ENCODE assay signal across 3 fruit fly cellular contexts in the genomic region with DNA sequence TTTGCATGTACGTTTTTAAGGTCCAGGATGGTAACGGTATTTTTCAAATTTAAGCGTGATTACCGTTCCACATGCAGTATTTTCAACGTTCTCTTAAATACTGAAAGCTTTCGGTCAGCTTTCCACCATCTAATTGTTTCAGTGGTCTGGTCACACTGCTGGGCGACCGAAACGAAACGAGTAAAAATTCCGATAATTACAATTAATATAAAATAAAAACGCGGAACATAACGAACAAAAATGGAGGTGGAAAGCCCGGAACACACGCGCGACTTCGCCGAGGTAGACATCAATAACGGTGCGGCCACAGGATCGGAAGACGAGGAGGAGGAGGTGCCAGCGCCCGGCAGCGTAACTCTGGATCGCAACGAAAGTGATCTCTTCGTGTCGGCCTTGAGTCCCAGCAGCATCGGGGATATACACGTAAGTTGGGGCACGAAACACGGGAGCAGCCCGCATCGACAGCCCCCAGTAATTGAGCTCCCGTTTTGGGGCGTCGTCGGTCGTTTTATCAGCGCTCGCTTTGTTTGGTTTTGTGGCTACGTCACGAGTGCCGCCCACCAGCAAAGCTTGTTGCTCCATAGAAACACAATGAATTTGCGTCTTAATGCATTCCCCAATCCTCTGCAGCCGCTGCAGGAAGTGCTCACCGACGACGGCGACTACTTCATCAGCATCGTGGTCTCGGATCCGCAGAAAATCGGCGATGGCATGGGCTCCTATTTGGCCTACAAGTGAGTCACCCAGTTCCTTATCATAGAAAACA.
TF ChIP-seq lines count a peak whose summit lies in the region.

TSS of gene Snx1 (plus strand) at position 129 of the 766 bp plus-strand sequence.

- TF ChIP-seq CTCF in whole organism, embryonic (GFP tag; optimal IDR thresholded peaks at IDR 0.05; lab: Kevin White, UChicago): no peak

TF ChIP-seq in whole organism, adult, 20 proteins besides CTCF, POLR2A, EP300 and RAD21:
- no peak for TF ChIP-seq toe (GFP tag; optimal IDR thresholded peaks at IDR 0.05; lab: Kevin White, UChicago)
- TF ChIP-seq bab1 (GFP tag; optimal IDR thresholded peaks at IDR 0.05; lab: Kevin White, UChicago): peak; percentile 49
- TF ChIP-seq ovo (GFP tag; optimal IDR thresholded peaks at IDR 0.05; lab: Kevin White, UChicago): no peak
- TF ChIP-seq Mnt (GFP tag; optimal IDR thresholded peaks at IDR 0.05; lab: Kevin White, UChicago): no peak
- TF ChIP-seq cnc (optimal IDR thresholded peaks at IDR 0.05; lab: Kevin White, UChicago): no peak

TF ChIP-seq in whole organism, embryonic, 481 proteins besides CTCF, POLR2A, EP300 and RAD21 (continues in another document):
- peak; percentile 95 for TF ChIP-seq Myb (GFP tag; optimal IDR thresholded peaks at IDR 0.05; lab: Kevin White, UChicago)
- peak; percentile 8; the same call in 1 of the 2 replicates for TF ChIP-seq Bgb (GFP tag; IDR thresholded peaks at IDR 0.05; lab: Robert Waterston, UW; ENCODE audit: partially characterized antibody)
- TF ChIP-seq CG13287 (GFP tag; IDR thresholded peaks at IDR 0.05; lab: Robert Waterston, UW; ENCODE audit: partially characterized antibody): peak; percentile 57; the same call in 1 of the 2 replicates
- TF ChIP-seq MBD-R2 (GFP tag; IDR thresholded peaks at IDR 0.05; lab: Robert Waterston, UW): peak; percentile 67
- TF ChIP-seq Pdp1 (GFP tag; optimal IDR thresholded peaks at IDR 0.05; lab: Kevin White, UChicago): peak in 1 of 2 experiments; percentile 4
- peak; percentile 84 for TF ChIP-seq Deaf1 (tag; optimal IDR thresholded peaks at IDR 0.05; lab: Kevin White, UChicago)
- TF ChIP-seq zf30C (GFP tag; optimal IDR thresholded peaks at IDR 0.05; lab: Kevin White, UChicago): no peak
- peak; percentile 31 for TF ChIP-seq nerfin-1 (tag; optimal IDR thresholded peaks at IDR 0.05; lab: Kevin White, UChicago)
- no peak for TF ChIP-seq disco-r (GFP tag; optimal IDR thresholded peaks at IDR 0.05; lab: Kevin White, UChicago)
- peak; percentile 79 for TF ChIP-seq stwl (tag; optimal IDR thresholded peaks at IDR 0.05; lab: Kevin White, UChicago)
- peak; percentile 92 for TF ChIP-seq CG3995 (GFP tag; optimal IDR thresholded peaks at IDR 0.05; lab: Kevin White, UChicago)
- TF ChIP-seq CG4707 (GFP tag; optimal IDR thresholded peaks at IDR 0.05; lab: Kevin White, UChicago): no peak
- 0 out of 2 replicates have a peak, but pooled peaks have one; percentile 4 for TF ChIP-seq onecut (GFP tag; IDR thresholded peaks at IDR 0.05; lab: Robert Waterston, UW)
- TF ChIP-seq CG7786 (GFP tag; optimal IDR thresholded peaks at IDR 0.05; lab: Kevin White, UChicago): no peak
- TF ChIP-seq Abd-B (GFP tag; optimal IDR thresholded peaks at IDR 0.05; lab: Kevin White, UChicago): peak; percentile 35
- TF ChIP-seq CG18764 (GFP tag; optimal IDR thresholded peaks at IDR 0.05; lab: Kevin White, UChicago): no peak
- no peak for TF ChIP-seq CG5245 (GFP tag; optimal IDR thresholded peaks at IDR 0.05; lab: Kevin White, UChicago)
- peak; percentile 53 for TF ChIP-seq exex (tag; optimal IDR thresholded peaks at IDR 0.05; lab: Kevin White, UChicago)
- TF ChIP-seq E2f2 (GFP tag; IDR thresholded peaks at IDR 0.05; lab: Robert Waterston, UW): peak; percentile 35; the same call in 1 of the 2 replicates
- TF ChIP-seq lilli (GFP tag; optimal IDR thresholded peaks at IDR 0.05; lab: Kevin White, UChicago): no peak
- no peak for TF ChIP-seq Dek (tag; optimal IDR thresholded peaks at IDR 0.05; lab: Kevin White, UChicago)
- TF ChIP-seq CG34422 (GFP tag; IDR thresholded peaks at IDR 0.05; lab: Robert Waterston, UW): peak; percentile 47; the same call in 1 of the 3 replicates
- no peak for TF ChIP-seq CHES-1-like (GFP tag; optimal IDR thresholded peaks at IDR 0.05; lab: Kevin White, UChicago)
- TF ChIP-seq gfzf (GFP tag; optimal IDR thresholded peaks at IDR 0.05; lab: Kevin White, UChicago): peak; percentile 75
- TF ChIP-seq fd102C (GFP tag; optimal IDR thresholded peaks at IDR 0.05; lab: Kevin White, UChicago): no peak
- no peak for TF ChIP-seq CG17186 (GFP tag; optimal IDR thresholded peaks at IDR 0.05; lab: Kevin White, UChicago)
- TF ChIP-seq bbx (GFP tag; IDR thresholded peaks at IDR 0.05; lab: Robert Waterston, UW; ENCODE audit: partially characterized antibody): no peak
- no peak for TF ChIP-seq dimm (GFP tag; IDR thresholded peaks at IDR 0.05; lab: Robert Waterston, UW)
- TF ChIP-seq ara (GFP tag; IDR thresholded peaks at IDR 0.05; lab: Robert Waterston, UW): no peak
- no peak for TF ChIP-seq nmo (GFP tag; optimal IDR thresholded peaks at IDR 0.05; lab: Kevin White, UChicago)
- no peak for TF ChIP-seq CG2889 (GFP tag; IDR thresholded peaks at IDR 0.05; lab: Robert Waterston, UW)
- peak; percentile 29 for TF ChIP-seq BEAF-32 (GFP tag; optimal IDR thresholded peaks at IDR 0.05; lab: Kevin White, UChicago)
- peak; percentile 18 for TF ChIP-seq CG12155 (GFP tag; optimal IDR thresholded peaks at IDR 0.05; lab: Kevin White, UChicago)
- TF ChIP-seq MESR4 (GFP tag; optimal IDR thresholded peaks at IDR 0.05; lab: Kevin White, UChicago): peak; percentile 54
- TF ChIP-seq CG1024 (GFP tag; IDR thresholded peaks at IDR 0.05; lab: Robert Waterston, UW): no peak
- TF ChIP-seq Med (GFP tag; lab: Kevin White, UChicago): peak; percentile 71
- TF ChIP-seq CG12104 (GFP tag; optimal IDR thresholded peaks at IDR 0.05; lab: Kevin White, UChicago): no peak

TF ChIP-seq in whole organism, wandering third instar larva, 38 proteins besides CTCF, POLR2A, EP300 and RAD21:
- TF ChIP-seq sage (GFP tag; optimal IDR thresholded peaks at IDR 0.05; lab: Kevin White, UChicago): peak; percentile 64
- TF ChIP-seq Rel (GFP tag; optimal IDR thresholded peaks at IDR 0.05; lab: Kevin White, UChicago): no peak
- TF ChIP-seq Rel (tag; optimal IDR thresholded peaks at IDR 0.05; lab: Kevin White, UChicago): peak; percentile 80
- no peak for TF ChIP-seq Abd-B (GFP tag; optimal IDR thresholded peaks at IDR 0.05; lab: Kevin White, UChicago)
